Fruit fly (Drosophila melanogaster) whole organism, embryonic: ENCODE data around the gene foxo.

Experiments
- CG10267 ChIP-seq: fragments of 200-800 bp; sonication (Bioruptor generic); optimal IDR thresholded peaks from 2 replicates; lab custom pipeline; 2018; ENCODE audit warnings: missing biosample characterization, mild to moderate bottlenecking, missing genetic modification characterization, moderate library complexity
- CG10979 ChIP-seq: fragments of 200-800 bp; sonication (Bioruptor generic); optimal IDR thresholded peaks from 2 replicates; lab custom pipeline; 2018; ENCODE audit warnings: missing biosample characterization, mild to moderate bottlenecking, missing genetic modification characterization, moderate library complexity
- CG12155 ChIP-seq: fragments of 200-800 bp; sonication (Bioruptor generic); optimal IDR thresholded peaks from 3 replicates; lab custom pipeline; 2016; ENCODE audit warnings: missing biosample characterization, missing genetic modification characterization
- CG12769 ChIP-seq: fragments of 200-800 bp; sonication (Bioruptor generic); optimal IDR thresholded peaks from 2 replicates; lab custom pipeline; 2019; ENCODE audit warnings: missing biosample characterization, mild to moderate bottlenecking, missing genetic modification characterization, moderate library complexity
- CG15073 ChIP-seq: fragments of 200-800 bp; sonication (Bioruptor generic); optimal IDR thresholded peaks from 2 replicates; lab custom pipeline; 2016; ENCODE audit warnings: missing biosample characterization, missing genetic modification characterization
- CG18262 ChIP-seq: fragments of 200-800 bp; optimal IDR thresholded peaks from 3 replicates; lab custom pipeline; 2019; ENCODE audit warnings: missing biosample characterization, mild to moderate bottlenecking, missing genetic modification characterization, moderate library complexity
- CG18619 ChIP-seq: fragments of 200-800 bp; sonication (Bioruptor generic); optimal IDR thresholded peaks from 3 replicates; lab custom pipeline; 2017; ENCODE audit warnings: missing biosample characterization, mild to moderate bottlenecking, missing genetic modification characterization
- CG2678 ChIP-seq: fragments of 200-800 bp; sonication (Bioruptor generic); optimal IDR thresholded peaks from 3 replicates; lab custom pipeline; 2019; ENCODE audit warnings: missing biosample characterization, mild to moderate bottlenecking, missing genetic modification characterization, moderate library complexity
- CG2712 ChIP-seq: fragments of 200-800 bp; optimal IDR thresholded peaks from 3 replicates; lab custom pipeline; 2019; ENCODE audit warnings: missing biosample characterization, mild to moderate bottlenecking, missing genetic modification characterization, moderate library complexity
- CG3065 ChIP-seq: fragments of 200-800 bp; sonication (Bioruptor generic); optimal IDR thresholded peaks from 2 replicates; lab custom pipeline; 2016; ENCODE audit warnings: missing biosample characterization, missing genetic modification characterization
- CG3163 ChIP-seq: fragments of 200-800 bp; sonication (Bioruptor generic); optimal IDR thresholded peaks from 3 replicates; lab custom pipeline; 2016; ENCODE audit warnings: missing biosample characterization, missing genetic modification characterization
- CG34376 ChIP-seq: fragments of 200-800 bp; sonication (Bioruptor generic); optimal IDR thresholded peaks from 2 replicates; lab custom pipeline; 2018; ENCODE audit warnings: missing biosample characterization, mild to moderate bottlenecking, missing genetic modification characterization
- CG4282 ChIP-seq: fragments of 200-800 bp; sonication (Bioruptor generic); optimal IDR thresholded peaks from 2 replicates; lab custom pipeline; 2016; ENCODE audit warnings: missing biosample characterization, missing genetic modification characterization
- CG4820 ChIP-seq: fragments of 200-800 bp; sonication (Bioruptor generic); optimal IDR thresholded peaks from 3 replicates; lab custom pipeline; 2016; ENCODE audit warnings: missing biosample characterization, missing genetic modification characterization
- CG7928 ChIP-seq: fragments of 200-800 bp; sonication (Bioruptor generic); optimal IDR thresholded peaks from 2 replicates; lab custom pipeline; 2017; ENCODE audit warnings: missing biosample characterization, mild to moderate bottlenecking, missing genetic modification characterization
- CG9609 ChIP-seq: fragments of 200-800 bp; sonication (Bioruptor generic); optimal IDR thresholded peaks from 3 replicates; lab custom pipeline; 2016; ENCODE audit warnings: missing biosample characterization, missing genetic modification characterization
- CrebB ChIP-seq: fragments of 200-800 bp; sonication (Bioruptor generic); optimal IDR thresholded peaks from 3 replicates; lab custom pipeline; 2018; ENCODE audit warnings: missing biosample characterization, mild to moderate bottlenecking, missing genetic modification characterization
- Dad ChIP-seq: fragments of 200-800 bp; sonication (Bioruptor generic); optimal IDR thresholded peaks from 3 replicates; lab custom pipeline; 2016; ENCODE audit warnings: missing biosample characterization, missing genetic modification characterization
- Hand ChIP-seq: fragments of 200-800 bp; sonication (Bioruptor generic); optimal IDR thresholded peaks from 2 replicates; lab custom pipeline; 2017; ENCODE audit warnings: mild to moderate bottlenecking, missing biosample characterization, missing genetic modification reagents, missing genetic modification characterization
- Hr51 ChIP-seq, 2 experiments: fragments of 200-800 bp; sonication (Bioruptor generic); optimal IDR thresholded peaks; 2 replicates in 1 of 2; 3 replicates in 1 of 2; lab custom pipeline; 2016 to 2018; ENCODE audit warnings: missing biosample characterization in 2 of 2, missing genetic modification characterization in 2 of 2, mild to moderate bottlenecking in 1 of 2, moderate library complexity in 1 of 2
- Lpt ChIP-seq: fragments of >200 bp; optimal IDR thresholded peaks from 2 replicates; lab custom pipeline; 2018; ENCODE audit warnings: missing biosample characterization, missing genetic modification characterization
- Optix ChIP-seq: fragments of 200-800 bp; sonication (Bioruptor generic); IDR thresholded peaks from 3 replicates; pipeline ENCODE4 v1.3.6; 2022; ENCODE audit warnings: missing biosample characterization, missing genetic modification characterization
- Rfx ChIP-seq: fragments of 200-800 bp; sonication (Bioruptor generic); IDR thresholded peaks from 2 replicates; pipeline ENCODE4 v1.3.6; 2022; ENCODE audit warnings: missing biosample characterization, missing genetic modification characterization
- ato ChIP-seq: fragments of 200-800 bp; sonication (Bioruptor generic); IDR thresholded peaks from 2 replicates; pipeline ENCODE4 v1.3.6; 2022; ENCODE audit warnings: missing biosample characterization, missing genetic modification characterization; ENCODE audit not compliant: partially characterized antibody
- az2 ChIP-seq: fragments of 200-800 bp; sonication (Bioruptor generic); optimal IDR thresholded peaks from 3 replicates; lab custom pipeline; 2016; ENCODE audit warnings: missing biosample characterization, missing genetic modification characterization
- br ChIP-seq: fragments of >200 bp; optimal IDR thresholded peaks from 2 replicates; lab custom pipeline; 2017
- crp ChIP-seq, 2 experiments: fragments of 200-800 bp; sonication (Bioruptor generic); optimal IDR thresholded peaks; 2 replicates in 1 of 2; 3 replicates in 1 of 2; lab custom pipeline; 2017; ENCODE audit warnings: missing biosample characterization in 2 of 2, missing genetic modification characterization in 2 of 2, mild to moderate bottlenecking in 1 of 2, moderate library complexity in 1 of 2
- disco-r ChIP-seq: fragments of 200-800 bp; sonication (Bioruptor generic); optimal IDR thresholded peaks from 2 replicates; lab custom pipeline; 2016; ENCODE audit warnings: missing biosample characterization, missing genetic modification characterization
- grn ChIP-seq: fragments of 200-800 bp; sonication (Bioruptor generic); optimal IDR thresholded peaks from 3 replicates; lab custom pipeline; 2017; ENCODE audit warnings: missing biosample characterization, missing genetic modification characterization
- gro ChIP-seq: fragments of 200-800 bp; sonication (Bioruptor generic); optimal IDR thresholded peaks from 2 replicates; lab custom pipeline; 2016; ENCODE audit warnings: missing biosample characterization, missing genetic modification characterization
- ind ChIP-seq: fragments of 200-800 bp; sonication (Bioruptor generic); optimal IDR thresholded peaks from 3 replicates; lab custom pipeline; 2016; ENCODE audit warnings: missing biosample characterization, missing genetic modification characterization
- kah ChIP-seq: fragments of 200-800 bp; sonication (Bioruptor generic); optimal IDR thresholded peaks from 2 replicates; lab custom pipeline; 2018; ENCODE audit warnings: missing biosample characterization, mild to moderate bottlenecking, missing genetic modification characterization
- lab ChIP-seq: fragments of 200-800 bp; sonication (Bioruptor generic); optimal IDR thresholded peaks from 3 replicates; lab custom pipeline; 2017; ENCODE audit warnings: missing biosample characterization, missing genetic modification characterization, mild to moderate bottlenecking, moderate library complexity, missing genetic modification reagents
- lbe ChIP-seq: fragments of 200-800 bp; sonication (Bioruptor generic); optimal IDR thresholded peaks from 2 replicates; lab custom pipeline; 2016; ENCODE audit warnings: missing biosample characterization, mild to moderate bottlenecking, missing genetic modification characterization
- nmo ChIP-seq: fragments of 200-800 bp; sonication (Bioruptor generic); optimal IDR thresholded peaks from 2 replicates; lab custom pipeline; 2018; ENCODE audit warnings: missing biosample characterization, mild to moderate bottlenecking, missing genetic modification characterization, moderate library complexity
- org-1 ChIP-seq: fragments of 200-800 bp; sonication (Bioruptor generic); optimal IDR thresholded peaks from 2 replicates; lab custom pipeline; 2017; ENCODE audit warnings: missing biosample characterization, missing genetic modification characterization
- p53 ChIP-seq: fragments of 200-800 bp; sonication (Bioruptor generic); optimal IDR thresholded peaks from 2 replicates; lab custom pipeline; 2016; ENCODE audit warnings: missing biosample characterization, missing genetic modification characterization
- ranshi ChIP-seq: fragments of 200-800 bp; sonication (Bioruptor generic); IDR thresholded peaks from 2 replicates; pipeline ENCODE4 v1.3.6; 2022; ENCODE audit warnings: missing biosample characterization, missing genetic modification characterization
- schlank ChIP-seq: fragments of 200-800 bp; sonication (Bioruptor generic); optimal IDR thresholded peaks from 2 replicates; lab custom pipeline; 2018; ENCODE audit warnings: missing biosample characterization, mild to moderate bottlenecking, missing genetic modification characterization
- sens ChIP-seq: fragments of 200-800 bp; sonication (Bioruptor generic); peaks from one replicate; lab custom pipeline; 2016; ENCODE audit warnings: missing biosample characterization, missing genetic modification characterization
- sim ChIP-seq: fragments of 200-800 bp; sonication (Bioruptor generic); IDR thresholded peaks from 2 replicates; pipeline ENCODE4 v1.3.6; 2022; ENCODE audit warnings: missing biosample characterization, missing genetic modification characterization
- sqz ChIP-seq: fragments of 200-800 bp; sonication (Bioruptor generic); optimal IDR thresholded peaks from 3 replicates; lab custom pipeline; 2018; ENCODE audit warnings: missing biosample characterization, mild to moderate bottlenecking, missing genetic modification characterization
- sr ChIP-seq: fragments of 200-800 bp; sonication (Bioruptor generic); IDR thresholded peaks from 3 replicates; pipeline ENCODE4 v1.3.6; 2022; ENCODE audit warnings: missing biosample characterization, missing genetic modification characterization
- tll ChIP-seq, 2 experiments: fragments of 200-800 bp in 1 of 2; fragments of >200 bp in 1 of 2; sonication (Bioruptor generic) in 1 of 2; optimal IDR thresholded peaks; 2 replicates each; lab custom pipeline; 2017 to 2019; ENCODE audit warnings: missing biosample characterization in 2 of 2, missing genetic modification characterization in 2 of 2, mild to moderate bottlenecking in 1 of 2, moderate library complexity in 1 of 2
- tna ChIP-seq: fragments of 200-800 bp; sonication (Bioruptor generic); IDR thresholded peaks from 2 replicates; pipeline ENCODE4 v1.3.6; 2022; ENCODE audit warnings: missing biosample characterization, missing genetic modification characterization; ENCODE audit not compliant: partially characterized antibody
- trh ChIP-seq: fragments of 200-800 bp; sonication (Bioruptor generic); optimal IDR thresholded peaks from 2 replicates; lab custom pipeline; 2016; ENCODE audit warnings: missing biosample characterization, missing genetic modification characterization
- wdn ChIP-seq: fragments of 200-800 bp; sonication (Bioruptor generic); IDR thresholded peaks from 2 replicates; pipeline ENCODE4 v1.3.6; 2022; ENCODE audit warnings: missing biosample characterization, missing genetic modification characterization
- wek ChIP-seq: fragments of 200-800 bp; sonication (Bioruptor generic); optimal IDR thresholded peaks from 3 replicates; lab custom pipeline; 2018; ENCODE audit warnings: missing biosample characterization, mild to moderate bottlenecking, missing genetic modification characterization, moderate library complexity

Gene foxo

dm6 chr3R:14108158-14108921, 51.6 kb downstream of the foxo start, which contains the start of gene CG12402 (continued):
- peak; percentile 71 for TF ChIP-seq CG34376
- TF ChIP-seq wek (GFP tag; lab: Kevin White, UChicago), result peak; percentile 90
- peak; percentile 68 for TF ChIP-seq CG12155 (GFP tag; lab: Kevin White, UChicago)
- peak; percentile 49 for TF ChIP-seq CG7928 (GFP tag; lab: Kevin White, UChicago)
- TF ChIP-seq CG10267 (tag; lab: Kevin White, UChicago), result peak; percentile 78
- TF ChIP-seq sqz, result peak; percentile 86
- peak; percentile 92 for TF ChIP-seq sens (GFP tag; lab: Kevin White, UChicago)
- peak; percentile 81 for TF ChIP-seq kah (GFP tag; lab: Kevin White, UChicago)
- no peak for TF ChIP-seq lbe (GFP tag; lab: Kevin White, UChicago)
- TF ChIP-seq sim (GFP tag; lab: Robert Waterston, UW), result peak; percentile 61; the same call in 1 of the 2 replicates
- peak; percentile 70 for TF ChIP-seq Optix (GFP tag; lab: Robert Waterston, UW)
- TF ChIP-seq p53 (GFP tag; lab: Kevin White, UChicago), result peak; percentile 2
- TF ChIP-seq Dad (GFP tag; lab: Kevin White, UChicago), result peak; percentile 32
- peak; percentile 69 to 94 for TF ChIP-seq Hr51 (GFP tag; optimal IDR thresholded peaks at IDR 0.05; lab: Kevin White, UChicago)
- no peak for TF ChIP-seq CG15073 (GFP tag; lab: Kevin White, UChicago)
- peak; percentile 68 for TF ChIP-seq org-1 (GFP tag; lab: Kevin White, UChicago)
- peak; percentile 17; the same call in 1 of the 2 replicates for TF ChIP-seq tna
- TF ChIP-seq tll (GFP tag; optimal IDR thresholded peaks at IDR 0.05; lab: Kevin White, UChicago), result peak in 1 of 2 experiments; percentile 80
- peak; percentile 57; the same call in 1 of the 2 replicates for TF ChIP-seq wdn
- peak; percentile 91 for TF ChIP-seq CG2712 (tag; lab: Kevin White, UChicago)
- TF ChIP-seq br, result no peak
- TF ChIP-seq CG3163 (GFP tag; lab: Kevin White, UChicago), result peak; percentile 55
- TF ChIP-seq gro (GFP tag; lab: Kevin White, UChicago), result peak; percentile 24
- TF ChIP-seq Hand (GFP tag; lab: Kevin White, UChicago), result peak; percentile 29
- TF ChIP-seq Lpt (GFP tag; lab: Kevin White, UChicago), result no peak
- TF ChIP-seq CG18619 (GFP tag; lab: Kevin White, UChicago), result peak; percentile 61
- peak; percentile 20 for TF ChIP-seq disco-r (GFP tag; lab: Kevin White, UChicago)
- TF ChIP-seq CG12769 (tag; lab: Kevin White, UChicago), result peak; percentile 89
- peak; percentile 74 for TF ChIP-seq trh (GFP tag; lab: Kevin White, UChicago)
- peak; percentile 84 for TF ChIP-seq az2 (GFP tag; lab: Kevin White, UChicago)
- peak; percentile 87 for TF ChIP-seq CG2678 (tag; lab: Kevin White, UChicago)
- TF ChIP-seq ind (GFP tag; lab: Kevin White, UChicago), result peak; percentile 82
- TF ChIP-seq CG3065 (GFP tag; lab: Kevin White, UChicago), result peak; percentile 81
- TF ChIP-seq Rfx (GFP tag; lab: Robert Waterston, UW), result peak; percentile 81
- TF ChIP-seq ato, result no peak
- no peak for TF ChIP-seq CG9609 (GFP tag; lab: Kevin White, UChicago)
- peak; percentile 60 for TF ChIP-seq CrebB (tag; lab: Kevin White, UChicago)
- TF ChIP-seq CG4820 (GFP tag; lab: Kevin White, UChicago), result peak; percentile 77
- TF ChIP-seq lab (GFP tag; lab: Kevin White, UChicago), result peak; percentile 89
- TF ChIP-seq grn, result peak; percentile 79
- TF ChIP-seq nmo (GFP tag; lab: Kevin White, UChicago), result peak; percentile 78
- TF ChIP-seq CG4282, result no peak
- peak; percentile 72 for TF ChIP-seq sr (GFP tag; lab: Robert Waterston, UW)
- TF ChIP-seq crp (GFP tag; optimal IDR thresholded peaks at IDR 0.05; lab: Kevin White, UChicago), result no peak
- TF ChIP-seq schlank (tag; lab: Kevin White, UChicago), result peak; percentile 12
- peak; percentile 83 for TF ChIP-seq CG10979 (tag; lab: Kevin White, UChicago)
- peak; percentile 85 for TF ChIP-seq CG18262 (tag; lab: Kevin White, UChicago)
- TF ChIP-seq ranshi, result peak; percentile 85
